Fruit fly (Drosophila melanogaster): ENCODE data around the gene Der-1.
A peak's percentile ranks its signal among the peaks of the same experiment; 100 is the strongest.

Gene Der-1

dm6 chr2L:1986343-1987280 lies 12.9 kb downstream of the Der-1 start (continued):
- TF ChIP-seq Antp (GFP tag; optimal IDR thresholded peaks at IDR 0.05), result peak; percentile 61

DNA sequence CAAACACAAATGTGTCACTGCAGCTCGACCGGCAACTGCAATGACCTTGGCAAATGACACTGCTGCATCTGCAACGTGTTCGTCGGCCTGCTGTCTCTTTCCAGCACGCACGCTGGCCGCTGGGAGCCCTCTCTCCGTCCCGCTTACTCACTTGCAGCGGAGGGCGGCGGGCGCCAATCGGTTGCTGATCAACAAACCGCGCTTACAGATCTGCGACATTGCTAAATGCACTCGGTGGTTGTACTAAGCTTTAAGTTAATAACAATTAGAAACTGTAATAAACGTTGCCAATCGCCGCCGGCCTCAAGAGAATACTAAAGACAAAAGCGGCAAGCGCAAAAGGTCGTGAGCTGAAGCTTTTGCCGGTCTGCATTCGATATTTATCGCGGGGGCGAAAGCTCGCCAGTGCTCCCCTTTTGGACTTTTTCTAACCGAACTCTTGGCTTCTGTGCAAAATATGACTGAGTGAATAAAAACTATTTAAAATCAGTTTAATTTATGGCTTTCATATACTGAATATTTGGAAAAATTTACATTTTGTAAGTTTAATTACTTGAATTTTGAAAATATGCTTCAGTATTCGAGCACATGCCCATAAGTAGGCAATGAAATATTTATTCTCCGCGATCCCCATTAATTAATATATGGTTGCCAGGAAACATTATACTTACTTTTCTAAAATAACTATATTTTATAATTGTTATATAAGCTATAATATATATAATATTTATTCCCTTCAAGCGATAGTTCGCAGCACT lies 13.9 kb downstream of the Der-1 start, which contains the start of gene Got2:
TSS of gene Got2 (minus strand) at position 325 of the 758 bp plus-strand sequence.
- TF ChIP-seq Dek (tag; optimal IDR thresholded peaks at IDR 0.05) (peak; percentile 49), Usf (GFP tag; optimal IDR thresholded peaks at IDR 0.05) (no peak), unc-4 (GFP tag; IDR thresholded peaks at IDR 0.05; ENCODE audit: partially characterized antibody) (peak; percentile 84), HLH4C (GFP tag; IDR thresholded peaks at IDR 0.05; ENCODE audit: partially characterized antibody) (peak; percentile 78), CG31365 (tag; optimal IDR thresholded peaks at IDR 0.05) (peak; percentile 25), gsb-n (tag; optimal IDR thresholded peaks at IDR 0.05) (no peak), Oli (tag; optimal IDR thresholded peaks at IDR 0.05) (peak; percentile 31), CG6654 (GFP tag; optimal IDR thresholded peaks at IDR 0.05) (no peak), CG12299 (tag; optimal IDR thresholded peaks at IDR 0.05) (no peak), CG14667 (GFP tag; IDR thresholded peaks at IDR 0.05) (no peak), CG7786 (GFP tag; optimal IDR thresholded peaks at IDR 0.05) (peak; percentile 8), CG6813 (GFP tag; optimal IDR thresholded peaks at IDR 0.05) (no peak), tup (GFP tag; optimal IDR thresholded peaks at IDR 0.05) (no peak), mld (GFP tag; IDR thresholded peaks at IDR 0.05; ENCODE audit: partially characterized antibody) (peak; percentile 70; the same call in 1 of the 3 replicates), CG8478 (optimal IDR thresholded peaks at IDR 0.05) (peak; percentile 78), CG6689 (GFP tag; IDR thresholded peaks at IDR 0.05) (peak; percentile 11; the same call in 1 of the 2 replicates), Xbp1 (GFP tag; optimal IDR thresholded peaks at IDR 0.05) (peak; percentile 27), cato (GFP tag; optimal IDR thresholded peaks at IDR 0.05; ENCODE audit: borderline replicate concordance) (peak; percentile 2), fd96Cb (tag; optimal IDR thresholded peaks at IDR 0.05) (peak; percentile 6), Dref (GFP tag; IDR thresholded peaks at IDR 0.05) (peak; percentile 54), Bgb (GFP tag; IDR thresholded peaks at IDR 0.05; ENCODE audit: partially characterized antibody) (peak; percentile 88), CG15269 (tag; optimal IDR thresholded peaks at IDR 0.05) (peak; percentile 29), Rx (GFP tag; IDR thresholded peaks at IDR 0.05) (no peak), CG6791 (GFP tag; IDR thresholded peaks at IDR 0.05; ENCODE audit: partially characterized antibody) (peak; percentile 68; the same call in 2 of the 3 replicates), Ada2b (GFP tag; IDR thresholded peaks at IDR 0.05) (peak; percentile 37; the same call in 1 of the 2 replicates), CG13424 (tag; optimal IDR thresholded peaks at IDR 0.05) (peak; percentile 2), CG2129 (GFP tag; IDR thresholded peaks at IDR 0.05; ENCODE audit: partially characterized antibody) (peak; percentile 18; the same call in 1 of the 2 replicates), ATbp (GFP tag; optimal IDR thresholded peaks at IDR 0.05) (peak; percentile 32), BEAF-32 (GFP tag; optimal IDR thresholded peaks at IDR 0.05) (peak; percentile 80), ap (GFP tag; IDR thresholded peaks at IDR 0.05) (no peak), CG6175 (GFP tag; IDR thresholded peaks at IDR 0.05) (0 out of 3 replicates have a peak, but pooled peaks have one; percentile 22), sug (tag; optimal IDR thresholded peaks at IDR 0.05) (no peak), CG4404 (GFP tag; IDR thresholded peaks at IDR 0.05) (no peak), Opbp (GFP tag; IDR thresholded peaks at IDR 0.05; ENCODE audit: partially characterized antibody) (peak; percentile 78), CG13775 (GFP tag; optimal IDR thresholded peaks at IDR 0.05) (peak; percentile 20), run (tag; optimal IDR thresholded peaks at IDR 0.05) (no peak), tna (GFP tag; IDR thresholded peaks at IDR 0.05; ENCODE audit: partially characterized antibody) (peak; percentile 83), CG17328 (GFP tag; IDR thresholded peaks at IDR 0.05) (no peak), CG15514 (GFP tag; optimal IDR thresholded peaks at IDR 0.05) (peak; percentile 50), ind (GFP tag; optimal IDR thresholded peaks at IDR 0.05) (peak; percentile 16), CG32532 (GFP tag; IDR thresholded peaks at IDR 0.05) (0 out of 2 replicates have a peak, but pooled peaks have one; percentile 9), inv (GFP tag; IDR thresholded peaks at IDR 0.05; ENCODE audit: partially characterized antibody) (peak; percentile 87)

All from whole organism, embryonic.